Fruit fly (Drosophila melanogaster): ENCODE measurements around the gene CG32440.

DNA sequence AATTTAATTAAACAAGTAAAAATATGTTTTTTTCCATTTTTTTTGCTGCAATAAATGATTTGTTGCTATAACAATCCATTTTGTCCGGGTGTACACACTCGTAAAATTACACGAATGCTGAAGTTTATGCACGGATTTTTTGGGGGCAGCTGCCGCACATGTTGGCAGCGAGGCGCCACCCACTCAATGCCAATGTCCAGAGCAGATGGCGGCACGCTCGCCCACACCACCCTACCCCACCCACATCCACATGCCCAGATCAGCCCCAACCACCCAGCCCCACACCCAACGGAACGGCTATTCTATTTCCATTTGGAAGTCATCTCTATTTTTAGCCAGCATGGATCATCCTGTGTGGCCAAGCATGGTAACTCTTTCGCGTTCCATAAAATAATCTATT is 20.1 kb downstream of the CG32440 start:
- TF ChIP-seq Lpt (GFP tag; optimal IDR thresholded peaks at IDR 0.05) = no peak
- no peak for TF ChIP-seq dac (GFP tag; optimal IDR thresholded peaks at IDR 0.05)
- TF ChIP-seq spab (GFP tag; optimal IDR thresholded peaks at IDR 0.05) = no peak
- no peak for TF ChIP-seq fkh (GFP tag; optimal IDR thresholded peaks at IDR 0.05)
- TF ChIP-seq Ets21C (GFP tag; optimal IDR thresholded peaks at IDR 0.05) = no peak
- no peak for TF ChIP-seq Hr38 (GFP tag; optimal IDR thresholded peaks at IDR 0.05)
- TF ChIP-seq CG8119 (GFP tag; IDR thresholded peaks at IDR 0.05) = no peak
- TF ChIP-seq salr (GFP tag; optimal IDR thresholded peaks at IDR 0.05) = no peak
- TF ChIP-seq eg (GFP tag; IDR thresholded peaks at IDR 0.05) = no peak
- TF ChIP-seq Eip78C (GFP tag) = no peak
- no peak for TF ChIP-seq net (GFP tag; optimal IDR thresholded peaks at IDR 0.05)
- TF ChIP-seq acj6 (GFP tag; optimal IDR thresholded peaks at IDR 0.05) = no peak
- no peak for TF ChIP-seq CG10631 (GFP tag; optimal IDR thresholded peaks at IDR 0.05)

Measured in whole organism, prepupa.